Worm (Caenorhabditis elegans) whole organism, late embryonic: ENCODE data around the gene lmp-1.

ENCODE experiments used
- Y22D7AL.16 ChIP-seq: sonication (generic microtip); optimal IDR thresholded peaks from 2 replicates; lab custom pipeline; 2016; ENCODE audit warnings: missing genetic modification characterization, missing compliant biosample characterization
- ceh-14 ChIP-seq: sonication (generic microtip); optimal IDR thresholded peaks from 2 replicates; lab custom pipeline; 2016; ENCODE audit warnings: missing genotype, missing genetic modification characterization, missing compliant biosample characterization
- ceh-24 ChIP-seq: sonication (generic microtip); optimal IDR thresholded peaks from 2 replicates; lab custom pipeline; 2016; ENCODE audit warnings: mild to moderate bottlenecking, missing genetic modification characterization, missing compliant biosample characterization
- hlh-8 ChIP-seq: sonication (generic microtip); optimal IDR thresholded peaks from 2 replicates; lab custom pipeline; 2016; ENCODE audit warnings: missing genotype, missing genetic modification characterization, missing compliant biosample characterization
- pha-4 ChIP-seq: fragments of 150-350 bp; optimal IDR thresholded peaks from 2 replicates; lab custom pipeline; 2018; ENCODE audit warnings: missing biosample characterization, missing genetic modification reagents, missing genetic modification characterization
- pqm-1 ChIP-seq: sonication (generic microtip); optimal IDR thresholded peaks from 2 replicates; lab custom pipeline; 2016; ENCODE audit warnings: missing genetic modification characterization, missing compliant biosample characterization

ce11 chrX:6405905-6406304 lies 28.4 kb upstream of the lmp-1 start:
- TF ChIP-seq pqm-1 (tag; lab: Kevin White, UChicago) (no peak), ceh-14 (tag; lab: Kevin White, UChicago) (no peak), hlh-8 (tag; lab: Kevin White, UChicago) (no peak), pha-4 (tag; lab: Kevin White, UChicago) (no peak), Y22D7AL.16 (no peak), ceh-24 (tag; lab: Kevin White, UChicago) (no peak)
